Fruit fly (Drosophila melanogaster): ENCODE results near the gene CG7202.

CG7202 gene

dm6 chr3L:21490486-21490885 is 2.1 kb downstream of the CG7202 start, which contains the start of gene Neu2:
TSS of gene Neu2 (minus strand) at chr3L:21490586.
- TF ChIP-seq kay (GFP tag; ENCODE audit: borderline replicate concordance) (peak; percentile 28), Mnt (GFP tag; optimal IDR thresholded peaks at IDR 0.05) (no peak), Hr96 (GFP tag; optimal IDR thresholded peaks at IDR 0.05) (no peak), CG12768 (GFP tag; optimal IDR thresholded peaks at IDR 0.05) (no peak), cic (GFP tag; optimal IDR thresholded peaks at IDR 0.05) (no peak), bab1 (GFP tag; optimal IDR thresholded peaks at IDR 0.05) (no peak), pad (GFP tag; optimal IDR thresholded peaks at IDR 0.05) (no peak), CG5204 (GFP tag; optimal IDR thresholded peaks at IDR 0.05) (no peak)

- TF ChIP-seq kay (GFP tag; ENCODE audit: borderline replicate concordance): peak; percentile 4
These were observed 7.2 kb downstream of the CG7202 start for dm6 chr3L:21485371-21485770.

dm6 chr3L:21483837-21484236 is 8.7 kb downstream of the CG7202 start:
- TF ChIP-seq CG7045 (GFP tag; optimal IDR thresholded peaks at IDR 0.05): no peak
- TF ChIP-seq Mnt (GFP tag; optimal IDR thresholded peaks at IDR 0.05): no peak
- no peak for TF ChIP-seq Clk (GFP tag; optimal IDR thresholded peaks at IDR 0.05)
- peak; percentile 15 for TF ChIP-seq toe (GFP tag; optimal IDR thresholded peaks at IDR 0.05)
- TF ChIP-seq bab1 (GFP tag; optimal IDR thresholded peaks at IDR 0.05): peak; percentile 70
- peak; percentile 32 for TF ChIP-seq kay (GFP tag; ENCODE audit: borderline replicate concordance)

dm6 chr3L:21482100-21482499 is 10.5 kb downstream of the CG7202 start:
- no peak for TF ChIP-seq CG11617 (GFP tag; optimal IDR thresholded peaks at IDR 0.05)
- TF ChIP-seq bab1 (GFP tag; optimal IDR thresholded peaks at IDR 0.05): no peak

dm6 chr3L:21479636-21480035 is 12.9 kb downstream of the CG7202 start:
- TF ChIP-seq CG7101 (tag; optimal IDR thresholded peaks at IDR 0.05) (peak; percentile 20), Mnt (GFP tag; optimal IDR thresholded peaks at IDR 0.05) (no peak), pad (GFP tag; optimal IDR thresholded peaks at IDR 0.05) (peak; percentile 22), CG14711 (tag; optimal IDR thresholded peaks at IDR 0.05) (no peak), Hr96 (GFP tag; optimal IDR thresholded peaks at IDR 0.05) (peak; percentile 21), Clk (GFP tag; optimal IDR thresholded peaks at IDR 0.05) (no peak), CG11617 (GFP tag; optimal IDR thresholded peaks at IDR 0.05) (peak; percentile 7), kay (GFP tag; ENCODE audit: borderline replicate concordance) (no peak), toe (GFP tag; optimal IDR thresholded peaks at IDR 0.05) (peak; percentile 19), CG7045 (GFP tag; optimal IDR thresholded peaks at IDR 0.05) (peak; percentile 57)

- TF ChIP-seq ovo (GFP tag; optimal IDR thresholded peaks at IDR 0.05): no peak
- TF ChIP-seq toe (GFP tag; optimal IDR thresholded peaks at IDR 0.05): no peak
- TF ChIP-seq cic (GFP tag; optimal IDR thresholded peaks at IDR 0.05): no peak
- no peak for TF ChIP-seq CG33017 (tag; optimal IDR thresholded peaks at IDR 0.05)
- no peak for TF ChIP-seq CG12768 (GFP tag; optimal IDR thresholded peaks at IDR 0.05)
- TF ChIP-seq pad (GFP tag; optimal IDR thresholded peaks at IDR 0.05): no peak
- peak; percentile 72 for TF ChIP-seq kay (GFP tag; ENCODE audit: borderline replicate concordance)
These were observed 14.7 kb downstream of the CG7202 start for dm6 chr3L:21477866-21478265.

dm6 chr3L:21476429-21477006 is 16.1 kb downstream of the CG7202 start, which contains the start of gene croc:
TSS of gene croc (minus strand) at chr3L:21476479.
- TF ChIP-seq CG33017 (tag; optimal IDR thresholded peaks at IDR 0.05): no peak

dm6 chr3L:21471895-21472294 is 20.7 kb downstream of the CG7202 start:
- no peak for TF ChIP-seq cnc (optimal IDR thresholded peaks at IDR 0.05)
- TF ChIP-seq tj (GFP tag; optimal IDR thresholded peaks at IDR 0.05): no peak
- TF ChIP-seq kay (GFP tag; ENCODE audit: borderline replicate concordance): no peak

- TF ChIP-seq CG11617 (GFP tag; optimal IDR thresholded peaks at IDR 0.05): no peak
- TF ChIP-seq cnc (optimal IDR thresholded peaks at IDR 0.05): no peak
- no peak for TF ChIP-seq CG12768 (GFP tag; optimal IDR thresholded peaks at IDR 0.05)
- TF ChIP-seq CG33017 (tag; optimal IDR thresholded peaks at IDR 0.05): no peak
- no peak for TF ChIP-seq CG7045 (GFP tag; optimal IDR thresholded peaks at IDR 0.05)
These were observed 27.1 kb downstream of the CG7202 start for dm6 chr3L:21465261-21466112.

All from whole organism, adult.